Fruit fly (Drosophila melanogaster): ENCODE results near the gene CG17776.

dm6 chrX:2147475-2147874, 37.0 kb upstream of the CG17776 start:
- TF ChIP-seq rn (GFP tag; IDR thresholded peaks at IDR 0.05) (no peak), D1 (tag; optimal IDR thresholded peaks at IDR 0.05) (no peak), CG10348 (GFP tag; IDR thresholded peaks at IDR 0.05) (no peak), CG15710 (tag; optimal IDR thresholded peaks at IDR 0.05) (no peak), CG8301 (tag; optimal IDR thresholded peaks at IDR 0.05) (no peak), EcR (GFP tag; optimal IDR thresholded peaks at IDR 0.05) (no peak)

Data from whole organism, pupa.